Fruit fly (Drosophila melanogaster) whole organism, wandering third instar larva: Measurements from ENCODE around the gene lsn.

Source experiments
- Abd-B ChIP-seq: fragments of >200 bp; optimal IDR thresholded peaks from 2 replicates; lab custom pipeline; 2017; ENCODE audit warnings: missing biosample characterization, missing genetic modification characterization
- CG32264 ChIP-seq: fragments of 200-800 bp; sonication (Bioruptor generic); optimal IDR thresholded peaks from 2 replicates; lab custom pipeline; 2016; ENCODE audit warnings: missing biosample characterization, missing genetic modification characterization
- Dfd ChIP-seq: fragments of >200 bp; optimal IDR thresholded peaks from 2 replicates; lab custom pipeline; 2017; ENCODE audit warnings: missing biosample characterization, missing genetic modification characterization
- Hr83 ChIP-seq: fragments of 200-300 bp; sonication (Bioruptor generic); optimal IDR thresholded peaks from 2 replicates; lab custom pipeline; 2016; ENCODE audit warnings: missing biosample characterization, mild to moderate bottlenecking, missing genetic modification characterization, moderate library complexity; ENCODE audit not compliant: poor library complexity, severe bottlenecking
- OdsH ChIP-seq: fragments of 200-800 bp; sonication (Bioruptor generic); optimal IDR thresholded peaks from 2 replicates; lab custom pipeline; 2016; ENCODE audit warnings: missing biosample characterization, mild to moderate bottlenecking, missing genetic modification characterization
- brk ChIP-seq: fragments of 200-800 bp; sonication (Bioruptor generic); optimal IDR thresholded peaks from 2 replicates; lab custom pipeline; 2016; ENCODE audit warnings: missing biosample characterization, mild to moderate bottlenecking, missing genetic modification characterization
- pan ChIP-seq: fragments of >200 bp; optimal IDR thresholded peaks from 2 replicates; lab custom pipeline; 2017

DNA sequence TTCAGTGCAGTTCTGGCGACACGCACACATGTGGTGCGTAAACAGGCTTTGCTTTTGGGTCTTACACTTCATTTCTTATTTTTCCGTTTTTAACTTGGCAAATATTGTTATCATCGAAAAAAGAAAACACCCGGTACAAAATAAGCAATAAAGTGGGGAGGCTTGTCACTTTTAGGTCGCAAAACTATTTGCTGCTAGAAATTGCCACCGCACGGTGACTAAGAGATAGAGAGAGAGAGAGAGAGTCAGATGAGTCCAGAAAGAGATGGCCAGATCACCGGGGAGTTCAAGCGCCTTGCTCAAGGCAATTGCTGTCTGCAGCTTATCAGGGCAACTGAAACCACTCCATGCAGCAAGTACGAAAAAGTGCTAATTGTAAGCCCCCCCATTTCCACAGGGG, 25.8 kb downstream of the lsn start:
- TF ChIP-seq pan (lab: Kevin White, UChicago) (no peak), brk (no peak), Dfd (GFP tag; lab: Kevin White, UChicago) (no peak), Hr83 (no peak), CG32264 (GFP tag; lab: Kevin White, UChicago) (no peak), OdsH (no peak), Abd-B (no peak)
